Fruit fly (Drosophila melanogaster) S2 (cell line): ENCODE data around the gene LanB2.

Experiments used
- CG8478 ChIP-seq: fragments of >200 bp; optimal IDR thresholded peaks from 2 replicates; lab custom pipeline; 2018
- CTCF ChIP-seq, 2 experiments: fragments of >200 bp; optimal IDR thresholded peaks; 2 replicates each; lab custom pipeline; 2018

The LanB2 gene

dm6 chr3L:9629093-9629492, 14.4 kb downstream of the LanB2 start, which contains the start of gene Or67b:
Gene Or67b, minus strand, starts transcription at chr3L:9629193.
- TF ChIP-seq CTCF (optimal IDR thresholded peaks at IDR 0.05; lab: Kevin White, UChicago) (no peak), CG8478 (lab: Kevin White, UChicago) (no peak)

dm6 chr3L:9629910-9630309, 15.2 kb downstream of the LanB2 start:
- TF ChIP-seq CTCF (optimal IDR thresholded peaks at IDR 0.05; lab: Kevin White, UChicago) (peak in 1 of 2 experiments; percentile 15), CG8478 (lab: Kevin White, UChicago) (no peak)

DNA sequence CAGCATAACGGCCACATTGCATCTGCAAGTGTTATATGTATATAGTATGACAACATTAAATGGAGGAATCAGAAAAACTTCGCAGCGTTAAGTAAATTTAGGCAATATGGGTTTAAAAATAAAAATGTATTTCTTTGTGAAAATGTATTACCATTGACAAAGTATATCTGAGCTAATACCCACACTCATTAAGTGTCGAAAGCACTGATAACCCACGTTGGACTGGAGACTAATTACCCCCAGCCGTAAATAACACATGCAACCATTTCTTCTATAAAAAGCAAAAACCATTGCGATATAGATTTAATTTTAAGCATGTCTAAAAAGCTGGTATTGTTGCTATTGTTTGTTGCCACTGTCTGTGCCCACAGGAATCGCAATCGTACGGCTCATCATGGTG, 23.1 kb downstream of the LanB2 start, which contains the start of gene CG8329:
Gene CG8329 (plus strand): TSS at position 301 of the 400 bp plus-strand sequence.
- TF ChIP-seq CTCF (optimal IDR thresholded peaks at IDR 0.05; lab: Kevin White, UChicago) (no peak), CG8478 (lab: Kevin White, UChicago) (no peak)

DNA sequence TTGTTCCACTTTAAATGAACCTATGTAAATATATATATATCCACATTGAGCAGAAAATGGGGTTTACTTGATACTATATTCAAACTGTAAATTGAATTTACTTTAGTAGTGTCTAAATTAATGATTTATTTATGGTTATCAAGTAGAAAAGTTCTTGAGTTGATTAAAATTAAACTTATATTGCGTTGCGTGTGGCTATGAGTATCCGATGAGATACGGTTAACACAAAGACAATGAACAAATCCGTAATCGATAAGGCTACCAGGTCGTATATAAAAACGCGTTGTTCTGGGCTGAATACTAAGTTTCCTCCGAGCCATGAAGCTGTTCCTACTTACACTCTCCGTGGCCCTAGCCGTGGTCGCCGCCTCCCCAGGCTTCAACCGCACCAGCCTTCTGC, 24.3 kb downstream of the LanB2 start, which contains the start of gene CG18179:
Gene CG18179 (plus strand): TSS at position 301 of the 400 bp plus-strand sequence.
- TF ChIP-seq CTCF (optimal IDR thresholded peaks at IDR 0.05; lab: Kevin White, UChicago), result no peak
- TF ChIP-seq CG8478 (lab: Kevin White, UChicago), result no peak

DNA sequence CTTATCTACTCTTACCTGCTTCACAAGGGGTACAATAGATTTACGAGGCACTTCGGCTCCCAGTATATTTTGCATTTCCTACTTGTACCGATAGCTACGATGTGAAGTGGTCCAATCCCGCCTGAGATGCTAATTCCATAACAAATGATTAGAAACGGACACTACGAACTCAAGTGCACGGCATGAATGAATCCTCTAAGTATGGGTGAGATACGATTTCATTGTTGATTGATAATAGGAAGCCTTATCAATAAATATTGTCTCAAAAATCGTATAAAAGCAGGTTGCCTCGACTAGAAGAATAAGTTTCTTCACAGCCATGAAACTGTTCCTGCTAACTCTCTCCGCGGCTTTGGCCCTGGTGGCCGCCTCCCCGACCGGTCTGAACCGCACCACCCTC, 26.0 kb downstream of the LanB2 start, which contains the start of gene CG18180:
Gene CG18180 (plus strand): TSS at position 301 of the 400 bp plus-strand sequence.
- TF ChIP-seq CG8478 (lab: Kevin White, UChicago) (no peak), CTCF (optimal IDR thresholded peaks at IDR 0.05; lab: Kevin White, UChicago) (no peak)

dm6 chr3L:9643762-9644161, 29.0 kb downstream of the LanB2 start, which contains the start of gene CNMaR:
Gene CNMaR, plus strand, starts transcription at chr3L:9644109.
- no peak for TF ChIP-seq CTCF (optimal IDR thresholded peaks at IDR 0.05; lab: Kevin White, UChicago)
- no peak for TF ChIP-seq CG8478 (lab: Kevin White, UChicago)

dm6 chr3L:9671372-9671771, 56.7 kb downstream of the LanB2 start:
- TF ChIP-seq CTCF (optimal IDR thresholded peaks at IDR 0.05; lab: Kevin White, UChicago) (no peak), CG8478 (lab: Kevin White, UChicago) (no peak)
